Fruit fly (Drosophila melanogaster) whole organism, embryonic: ENCODE data around the gene CG14720.

Source experiments
- B-H2 ChIP-seq: fragments of 200-800 bp; sonication (Bioruptor generic); optimal IDR thresholded peaks from 2 replicates; lab custom pipeline; 2018; ENCODE audit warnings: missing biosample characterization, mild to moderate bottlenecking, missing genetic modification characterization
- Bgb ChIP-seq: fragments of 200-800 bp; sonication (Bioruptor generic); IDR thresholded peaks from 2 replicates; pipeline ENCODE4 v1.3.6; 2022; ENCODE audit warnings: missing biosample characterization, missing genetic modification characterization; ENCODE audit not compliant: partially characterized antibody
- Blimp-1 ChIP-seq: fragments of 200-800 bp; sonication (Bioruptor generic); optimal IDR thresholded peaks from 3 replicates; lab custom pipeline; 2018; ENCODE audit warnings: missing biosample characterization, missing genetic modification characterization, mild to moderate bottlenecking, moderate library complexity, missing genetic modification reagents
- CG10274 ChIP-seq: fragments of 200-800 bp; sonication (Bioruptor generic); optimal IDR thresholded peaks from 3 replicates; lab custom pipeline; 2017; ENCODE audit warnings: missing biosample characterization, mild to moderate bottlenecking, missing genetic modification characterization
- CG11093 ChIP-seq: fragments of 200-800 bp; sonication (Bioruptor generic); IDR thresholded peaks from 3 replicates; pipeline ENCODE4 v1.3.6; 2022; ENCODE audit warnings: missing biosample characterization, missing genetic modification characterization
- CG11504 ChIP-seq: fragments of 200-800 bp; sonication (Bioruptor generic); optimal IDR thresholded peaks from 3 replicates; lab custom pipeline; 2019; ENCODE audit warnings: missing biosample characterization, mild to moderate bottlenecking, missing genetic modification characterization, moderate library complexity
- CG11560 ChIP-seq: fragments of 200-800 bp; sonication (Bioruptor generic); IDR thresholded peaks from 3 replicates; pipeline ENCODE4 v1.3.6; 2022; ENCODE audit warnings: missing biosample characterization, missing genetic modification characterization
- CG14860 ChIP-seq: fragments of 200-800 bp; sonication (Bioruptor generic); IDR thresholded peaks from 3 replicates; pipeline ENCODE4 v1.3.6; 2022; ENCODE audit warnings: missing biosample characterization, missing genetic modification characterization; ENCODE audit not compliant: partially characterized antibody
- CG15479 ChIP-seq: fragments of 200-800 bp; sonication (Bioruptor generic); optimal IDR thresholded peaks from 3 replicates; lab custom pipeline; 2019; ENCODE audit warnings: missing biosample characterization, mild to moderate bottlenecking, missing genetic modification characterization, moderate library complexity
- CG16779 ChIP-seq: fragments of 200-800 bp; sonication (Bioruptor generic); IDR thresholded peaks from 2 replicates; pipeline ENCODE4 v1.3.6; 2022; ENCODE audit warnings: missing biosample characterization, missing genetic modification characterization
- CG18262 ChIP-seq: fragments of 200-800 bp; optimal IDR thresholded peaks from 3 replicates; lab custom pipeline; 2019; ENCODE audit warnings: missing biosample characterization, mild to moderate bottlenecking, missing genetic modification characterization, moderate library complexity
- CG1832 ChIP-seq: fragments of 200-800 bp; sonication (Bioruptor generic); optimal IDR thresholded peaks from 2 replicates; lab custom pipeline; 2017; ENCODE audit warnings: missing biosample characterization, mild to moderate bottlenecking, missing genetic modification characterization, inconsistent platforms
- CG3163 ChIP-seq: fragments of 200-800 bp; sonication (Bioruptor generic); optimal IDR thresholded peaks from 3 replicates; lab custom pipeline; 2016; ENCODE audit warnings: missing biosample characterization, missing genetic modification characterization
- CG5180 ChIP-seq: fragments of 200-800 bp; sonication (Bioruptor generic); optimal IDR thresholded peaks from 3 replicates; lab custom pipeline; 2017; ENCODE audit warnings: missing biosample characterization, missing genetic modification characterization, mild to moderate bottlenecking, moderate library complexity, missing genetic modification reagents
- CG7786 ChIP-seq: fragments of 200-800 bp; sonication (Bioruptor generic); optimal IDR thresholded peaks from 2 replicates; lab custom pipeline; 2016; ENCODE audit warnings: missing biosample characterization, missing genetic modification characterization
- CkIIα-i1 ChIP-seq: fragments of 200-800 bp; sonication (Bioruptor generic); IDR thresholded peaks from 2 replicates; pipeline ENCODE4 v1.3.6; 2022; ENCODE audit warnings: missing biosample characterization, missing genetic modification characterization
- D ChIP-seq, 2 experiments: fragments of 200-800 bp in 1 of 2; fragments of >200 bp in 1 of 2; sonication (Bioruptor generic) in 1 of 2; optimal IDR thresholded peaks; 2 replicates in 1 of 2; 3 replicates in 1 of 2; lab custom pipeline; 2017; ENCODE audit warnings: mild to moderate bottlenecking in 1 of 2, missing biosample characterization in 1 of 2, missing genetic modification characterization in 1 of 2, missing genetic modification reagents in 1 of 2
- D19B ChIP-seq: fragments of 200-800 bp; sonication (Bioruptor generic); optimal IDR thresholded peaks from 2 replicates; lab custom pipeline; 2017; ENCODE audit warnings: missing biosample characterization, mild to moderate bottlenecking, missing genetic modification characterization
- Dbx ChIP-seq: fragments of 200-800 bp; sonication (Bioruptor generic); IDR thresholded peaks from 3 replicates; pipeline ENCODE4 v1.3.6; 2022; ENCODE audit warnings: missing biosample characterization, missing genetic modification characterization
- Dek ChIP-seq: fragments of 200-800 bp; sonication (Bioruptor generic); optimal IDR thresholded peaks from 3 replicates; lab custom pipeline; 2019; ENCODE audit warnings: missing biosample characterization, mild to moderate bottlenecking, missing genetic modification characterization, moderate library complexity
- Dip3 ChIP-seq: fragments of 200-800 bp; sonication (Bioruptor generic); optimal IDR thresholded peaks from 3 replicates; lab custom pipeline; 2016; ENCODE audit warnings: missing biosample characterization, missing genetic modification characterization
- E2f1 ChIP-seq: fragments of 200-800 bp; sonication (Bioruptor generic); IDR thresholded peaks from 2 replicates; pipeline ENCODE4 v1.3.6; 2022; ENCODE audit warnings: missing biosample characterization, missing genetic modification characterization
- Ets65A ChIP-seq: fragments of 200-800 bp; sonication (Bioruptor generic); peaks from one replicate; lab custom pipeline; 2016; ENCODE audit warnings: missing biosample characterization, missing genetic modification characterization
- HLHmδ ChIP-seq: fragments of 200-800 bp; sonication (Bioruptor generic); optimal IDR thresholded peaks from 2 replicates; lab custom pipeline; 2018; ENCODE audit warnings: missing biosample characterization, mild to moderate bottlenecking, missing genetic modification characterization, moderate library complexity
- HmgD ChIP-seq: fragments of 200-800 bp; sonication (Bioruptor generic); optimal IDR thresholded peaks from 3 replicates; lab custom pipeline; 2016; ENCODE audit warnings: missing biosample characterization, missing genetic modification characterization
- Med ChIP-seq: fragments of 200-800 bp; sonication (Bioruptor generic); peaks from one replicate; lab custom pipeline; 2016; ENCODE audit warnings: missing biosample characterization, missing genetic modification characterization, mild to moderate bottlenecking, inconsistent platforms, moderate library complexity
- Mrtf ChIP-seq: fragments of 200-800 bp; sonication (Bioruptor generic); IDR thresholded peaks from 3 replicates; pipeline ENCODE4 v1.3.6; 2022; ENCODE audit warnings: missing biosample characterization, missing genetic modification characterization
- NK7.1 ChIP-seq: fragments of 200-800 bp; sonication (Bioruptor generic); optimal IDR thresholded peaks from 3 replicates; lab custom pipeline; 2016; ENCODE audit warnings: missing biosample characterization, missing genetic modification characterization
- Ptx1 ChIP-seq: fragments of 200-800 bp; sonication (Bioruptor generic); IDR thresholded peaks from 2 replicates; pipeline ENCODE4 v1.3.6; 2022; ENCODE audit warnings: missing biosample characterization, missing genetic modification characterization
- Trl ChIP-seq, 3 experiments: fragments of >200 bp in 2 of 3; fragments of 200-800 bp in 1 of 3; sonication (Bioruptor generic) in 1 of 3; optimal IDR thresholded peaks; 2 replicates in 1 of 3; 3 replicates in 2 of 3; lab custom pipeline; 2016 to 2017; ENCODE audit warnings: missing biosample characterization in 1 of 3, missing genetic modification characterization in 1 of 3
- Vsx1 ChIP-seq: fragments of 200-800 bp; sonication (Bioruptor generic); optimal IDR thresholded peaks from 2 replicates; lab custom pipeline; 2017; ENCODE audit warnings: missing biosample characterization, mild to moderate bottlenecking, missing genetic modification characterization, missing genetic modification reagents
- bcd ChIP-seq: fragments of 200-800 bp; sonication (Bioruptor generic); optimal IDR thresholded peaks from 2 replicates; lab custom pipeline; 2017; ENCODE audit warnings: missing biosample characterization, mild to moderate bottlenecking, missing genetic modification characterization
- en ChIP-seq: fragments of 200-800 bp; sonication (Bioruptor generic); optimal IDR thresholded peaks from 2 replicates; lab custom pipeline; 2016; ENCODE audit warnings: missing biosample characterization, missing genetic modification characterization
- ewg ChIP-seq: fragments of 200-800 bp; sonication (Bioruptor generic); optimal IDR thresholded peaks from 3 replicates; lab custom pipeline; 2017; ENCODE audit warnings: mild to moderate bottlenecking, missing biosample characterization, missing genetic modification reagents, missing genetic modification characterization
- exex ChIP-seq: fragments of 200-800 bp; sonication (Bioruptor generic); optimal IDR thresholded peaks from 4 replicates; lab custom pipeline; 2018; ENCODE audit warnings: missing biosample characterization, mild to moderate bottlenecking, missing genetic modification characterization, moderate library complexity
- fd96Cb ChIP-seq: fragments of 200-800 bp; sonication (Bioruptor generic); optimal IDR thresholded peaks from 2 replicates; lab custom pipeline; 2018; ENCODE audit warnings: missing biosample characterization, mild to moderate bottlenecking, missing genetic modification characterization, moderate library complexity
- gce ChIP-seq: fragments of 200-800 bp; sonication (Bioruptor generic); IDR thresholded peaks from 3 replicates; pipeline ENCODE4 v1.3.6; 2022; ENCODE audit warnings: missing biosample characterization, missing genetic modification characterization
- ham ChIP-seq: fragments of 200-800 bp; sonication (Bioruptor generic); IDR thresholded peaks from 2 replicates; pipeline ENCODE4 v1.3.6; 2022; ENCODE audit warnings: missing biosample characterization, missing genetic modification characterization
- nerfin-1 ChIP-seq: fragments of 200-800 bp; sonication (Bioruptor generic); optimal IDR thresholded peaks from 3 replicates; lab custom pipeline; 2019; ENCODE audit warnings: missing biosample characterization, mild to moderate bottlenecking, missing genetic modification characterization, moderate library complexity
- peb ChIP-seq: fragments of 200-800 bp; sonication (Bioruptor generic); IDR thresholded peaks from 2 replicates; pipeline ENCODE4 v1.3.6; 2022; ENCODE audit warnings: missing biosample characterization, missing genetic modification characterization
- prd ChIP-seq, 3 experiments: fragments of >200 bp in 2 of 3; fragments of 200-800 bp in 1 of 3; sonication (Bioruptor generic) in 1 of 3; optimal IDR thresholded peaks in 2 of 3; IDR thresholded peaks in 1 of 3; 2 replicates in 2 of 3; 3 replicates in 1 of 3; pipeline versions ENCODE4 v1.3.6 to Lab custom; 2017 to 2022; ENCODE audit warnings: missing biosample characterization in 1 of 3, missing genetic modification characterization in 1 of 3
- repo ChIP-seq: fragments of 200-800 bp; sonication (Bioruptor generic); optimal IDR thresholded peaks from 2 replicates; lab custom pipeline; 2016; ENCODE audit warnings: missing biosample characterization, missing genetic modification characterization
- sob ChIP-seq: fragments of 200-800 bp; sonication (Bioruptor generic); IDR thresholded peaks from 2 replicates; pipeline ENCODE4 v1.3.6; 2022; ENCODE audit warnings: missing biosample characterization, missing genetic modification characterization
- tin ChIP-seq: fragments of 200-800 bp; sonication (Bioruptor generic); optimal IDR thresholded peaks from 3 replicates; lab custom pipeline; 2016; ENCODE audit warnings: missing biosample characterization, missing genetic modification characterization
- toy ChIP-seq: fragments of 200-800 bp; sonication (Bioruptor generic); IDR thresholded peaks from 2 replicates; pipeline ENCODE4 v1.3.6; 2022; ENCODE audit warnings: missing biosample characterization, missing genetic modification characterization
- wek ChIP-seq: fragments of 200-800 bp; sonication (Bioruptor generic); optimal IDR thresholded peaks from 3 replicates; lab custom pipeline; 2018; ENCODE audit warnings: missing biosample characterization, mild to moderate bottlenecking, missing genetic modification characterization, moderate library complexity
- yki ChIP-seq: fragments of >200 bp; optimal IDR thresholded peaks from 3 replicates; lab custom pipeline; 2018
- zen ChIP-seq: fragments of 200-800 bp; sonication (Bioruptor generic); optimal IDR thresholded peaks from 3 replicates; lab custom pipeline; 2018; ENCODE audit warnings: missing biosample characterization, mild to moderate bottlenecking, missing genetic modification characterization, moderate library complexity

Gene CG14720

dm6 chr3R:11759971-11760370 is 48.5 kb downstream of the CG14720 start (continued):
- no peak for TF ChIP-seq CG11504 (tag; lab: Kevin White, UChicago)
- no peak for TF ChIP-seq Ets65A
- TF ChIP-seq Bgb, result no peak
- peak; percentile 82 for TF ChIP-seq yki (lab: Kevin White, UChicago)
- no peak for TF ChIP-seq Dek (tag; lab: Kevin White, UChicago)
- no peak for TF ChIP-seq gce (GFP tag; lab: Robert Waterston, UW)
- TF ChIP-seq CG1832, result no peak
- TF ChIP-seq Trl (optimal IDR thresholded peaks at IDR 0.05; lab: Kevin White, UChicago), result peak; percentile 92 to 95
- no peak for TF ChIP-seq Trl (GFP tag; optimal IDR thresholded peaks at IDR 0.05; lab: Kevin White, UChicago)
- TF ChIP-seq prd (optimal IDR thresholded peaks at IDR 0.05; lab: Kevin White, UChicago), result no peak
- no peak for TF ChIP-seq prd (GFP tag; IDR thresholded peaks at IDR 0.05; lab: Robert Waterston, UW)
- no peak for TF ChIP-seq CG14860
- no peak for TF ChIP-seq zen (tag; lab: Kevin White, UChicago)
- TF ChIP-seq Dbx (GFP tag; lab: Robert Waterston, UW), result no peak
- TF ChIP-seq wek (GFP tag; lab: Kevin White, UChicago), result no peak
- peak; percentile 39 for TF ChIP-seq B-H2 (GFP tag; lab: Kevin White, UChicago)
- TF ChIP-seq CkIIα-i1 (GFP tag; lab: Robert Waterston, UW), result no peak
- peak; percentile 44 for TF ChIP-seq Blimp-1 (GFP tag; lab: Kevin White, UChicago)
- TF ChIP-seq Dip3 (GFP tag; lab: Kevin White, UChicago), result no peak
- no peak for TF ChIP-seq CG18262 (tag; lab: Kevin White, UChicago)
- peak; percentile 41 for TF ChIP-seq Med (GFP tag; lab: Kevin White, UChicago)
- peak; percentile 90 for TF ChIP-seq CG3163
- no peak for TF ChIP-seq CG5180 (GFP tag; lab: Kevin White, UChicago)
- peak; percentile 14 for TF ChIP-seq HLHmδ (GFP tag; lab: Kevin White, UChicago)
- no peak for TF ChIP-seq ham (GFP tag; lab: Robert Waterston, UW)

DNA sequence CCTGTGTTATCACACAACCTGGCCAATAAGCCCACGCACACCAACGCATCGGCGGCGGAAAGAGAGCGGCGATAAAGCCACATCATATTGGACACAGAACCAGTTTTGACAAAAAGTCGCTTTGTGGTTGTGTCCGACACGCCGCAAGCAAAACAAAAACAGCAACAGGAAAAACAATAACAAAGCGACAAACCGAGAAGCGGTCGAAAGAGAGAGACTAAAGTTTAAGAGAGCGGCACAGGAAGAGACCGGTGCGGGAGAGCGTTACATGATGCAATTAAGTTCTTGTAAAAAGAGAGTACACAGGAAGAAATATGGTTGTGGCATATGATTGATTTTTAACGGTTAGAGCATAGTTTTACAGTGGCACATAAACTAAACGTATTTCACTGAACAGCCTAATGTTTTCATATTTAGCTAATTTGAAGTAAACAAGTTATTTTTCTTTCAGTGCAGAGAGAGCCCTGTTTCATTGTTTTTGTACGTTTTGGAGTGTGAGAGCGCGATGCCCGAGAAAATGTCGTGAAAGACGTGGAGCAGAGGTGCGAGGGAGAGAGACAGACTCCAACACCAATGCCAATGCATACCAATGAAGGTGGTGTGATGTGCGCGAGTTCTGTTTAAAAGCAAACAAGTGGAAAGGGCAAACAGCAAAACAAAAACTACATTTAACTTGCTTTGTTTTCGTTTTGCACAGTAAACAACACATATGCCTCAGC is 49.4 kb downstream of the CG14720 start:
- TF ChIP-seq toy (GFP tag; lab: Robert Waterston, UW) (no peak), peb (no peak), CG11560 (tag; lab: Robert Waterston, UW) (no peak), CG15479 (GFP tag; lab: Kevin White, UChicago) (peak; percentile 82), sob (GFP tag; lab: Robert Waterston, UW) (no peak), Mrtf (GFP tag; lab: Robert Waterston, UW) (no peak), fd96Cb (tag; lab: Kevin White, UChicago) (peak; percentile 100), CG11093 (GFP tag; lab: Robert Waterston, UW) (peak; percentile 99), CG16779 (GFP tag; lab: Robert Waterston, UW) (no peak), NK7.1 (GFP tag; lab: Kevin White, UChicago) (peak; percentile 100), exex (tag; lab: Kevin White, UChicago) (peak; percentile 98), HmgD (GFP tag; lab: Kevin White, UChicago) (peak; percentile 100), CG10274 (GFP tag; lab: Kevin White, UChicago) (peak; percentile 97), en (GFP tag; lab: Kevin White, UChicago) (peak; percentile 100), CG7786 (peak; percentile 100), E2f1 (GFP tag; lab: Robert Waterston, UW) (no peak), repo (GFP tag; lab: Kevin White, UChicago) (peak; percentile 100), ewg (GFP tag; lab: Kevin White, UChicago) (peak; percentile 99), bcd (GFP tag; lab: Kevin White, UChicago) (peak; percentile 100), Ptx1 (no peak), D19B (GFP tag; lab: Kevin White, UChicago) (peak; percentile 98), Vsx1 (GFP tag; lab: Kevin White, UChicago) (peak; percentile 99), Trl (optimal IDR thresholded peaks at IDR 0.05; lab: Kevin White, UChicago) (peak; percentile 97 to 100), Trl (GFP tag; optimal IDR thresholded peaks at IDR 0.05; lab: Kevin White, UChicago) (peak; percentile 100), D (optimal IDR thresholded peaks at IDR 0.05; lab: Kevin White, UChicago) (peak; percentile 7), D (GFP tag; optimal IDR thresholded peaks at IDR 0.05; lab: Kevin White, UChicago) (peak; percentile 100), nerfin-1 (tag; lab: Kevin White, UChicago) (peak; percentile 99), Bgb (no peak), tin (GFP tag; lab: Kevin White, UChicago) (peak; percentile 100)
